Fruit fly (Drosophila melanogaster) whole organism, embryonic: ENCODE measurements around the gene mib1.

Experiments
- CG10147 ChIP-seq: fragments of 200-800 bp; sonication (Bioruptor generic); optimal IDR thresholded peaks from 2 replicates; lab custom pipeline; 2019; ENCODE audit warnings: missing biosample characterization, mild to moderate bottlenecking, missing genetic modification characterization, moderate library complexity
- CG11398 ChIP-seq: fragments of 200-800 bp; sonication (Bioruptor generic); optimal IDR thresholded peaks from 2 replicates; lab custom pipeline; 2016; ENCODE audit warnings: missing biosample characterization, missing genetic modification characterization
- CG11504 ChIP-seq: fragments of 200-800 bp; sonication (Bioruptor generic); optimal IDR thresholded peaks from 3 replicates; lab custom pipeline; 2019; ENCODE audit warnings: missing biosample characterization, mild to moderate bottlenecking, missing genetic modification characterization, moderate library complexity
- CG11560 ChIP-seq: fragments of 200-800 bp; sonication (Bioruptor generic); IDR thresholded peaks from 3 replicates; pipeline ENCODE4 v1.3.6; 2022; ENCODE audit warnings: missing biosample characterization, missing genetic modification characterization
- CG14710 ChIP-seq: fragments of 200-800 bp; sonication (Bioruptor generic); optimal IDR thresholded peaks from 3 replicates; lab custom pipeline; 2019; ENCODE audit warnings: missing biosample characterization, mild to moderate bottlenecking, missing genetic modification characterization, moderate library complexity
- CG14860 ChIP-seq: fragments of 200-800 bp; sonication (Bioruptor generic); IDR thresholded peaks from 3 replicates; pipeline ENCODE4 v1.3.6; 2022; ENCODE audit warnings: missing biosample characterization, missing genetic modification characterization; ENCODE audit not compliant: partially characterized antibody
- CG15073 ChIP-seq: fragments of 200-800 bp; sonication (Bioruptor generic); optimal IDR thresholded peaks from 2 replicates; lab custom pipeline; 2016; ENCODE audit warnings: missing biosample characterization, missing genetic modification characterization
- CG16779 ChIP-seq: fragments of 200-800 bp; sonication (Bioruptor generic); IDR thresholded peaks from 2 replicates; pipeline ENCODE4 v1.3.6; 2022; ENCODE audit warnings: missing biosample characterization, missing genetic modification characterization
- CG18262 ChIP-seq: fragments of 200-800 bp; optimal IDR thresholded peaks from 3 replicates; lab custom pipeline; 2019; ENCODE audit warnings: missing biosample characterization, mild to moderate bottlenecking, missing genetic modification characterization, moderate library complexity
- CG2129 ChIP-seq: fragments of 200-800 bp; sonication (Bioruptor generic); IDR thresholded peaks from 2 replicates; pipeline ENCODE4 v1.3.6; 2022; ENCODE audit warnings: missing biosample characterization, missing genetic modification characterization; ENCODE audit not compliant: partially characterized antibody
- CG30020 ChIP-seq: fragments of 200-800 bp; optimal IDR thresholded peaks from 2 replicates; lab custom pipeline; 2019; ENCODE audit warnings: missing biosample characterization, mild to moderate bottlenecking, missing genetic modification characterization, moderate library complexity
- CG3838 ChIP-seq: fragments of 200-800 bp; sonication (Bioruptor generic); optimal IDR thresholded peaks from 3 replicates; lab custom pipeline; 2016; ENCODE audit warnings: missing biosample characterization, missing genetic modification characterization
- CG3995 ChIP-seq: fragments of 200-800 bp; sonication (Bioruptor generic); optimal IDR thresholded peaks from 3 replicates; lab custom pipeline; 2016; ENCODE audit warnings: missing biosample characterization, missing genetic modification characterization
- CG4282 ChIP-seq: fragments of 200-800 bp; sonication (Bioruptor generic); optimal IDR thresholded peaks from 2 replicates; lab custom pipeline; 2016; ENCODE audit warnings: missing biosample characterization, missing genetic modification characterization
- CG6272 ChIP-seq: fragments of 200-800 bp; sonication (Bioruptor generic); IDR thresholded peaks from 2 replicates; pipeline ENCODE4 v1.3.6; 2022; ENCODE audit warnings: missing biosample characterization, missing genetic modification characterization
- CG7839 ChIP-seq: fragments of 200-800 bp; sonication (Bioruptor generic); optimal IDR thresholded peaks from 3 replicates; lab custom pipeline; 2018; ENCODE audit warnings: missing biosample characterization, mild to moderate bottlenecking, missing genetic modification characterization, moderate library complexity
- CG7928 ChIP-seq: fragments of 200-800 bp; sonication (Bioruptor generic); optimal IDR thresholded peaks from 2 replicates; lab custom pipeline; 2017; ENCODE audit warnings: missing biosample characterization, mild to moderate bottlenecking, missing genetic modification characterization
- CG7987 ChIP-seq: fragments of 200-800 bp; sonication (Bioruptor generic); optimal IDR thresholded peaks from 2 replicates; lab custom pipeline; 2018; ENCODE audit warnings: missing biosample characterization, mild to moderate bottlenecking, missing genetic modification characterization, moderate library complexity
- CG8388 ChIP-seq: fragments of 200-800 bp; sonication (Bioruptor generic); optimal IDR thresholded peaks from 2 replicates; lab custom pipeline; 2019; ENCODE audit warnings: missing biosample characterization, mild to moderate bottlenecking, missing genetic modification characterization, moderate library complexity
- CG9797 ChIP-seq: fragments of 200-800 bp; sonication (Bioruptor generic); optimal IDR thresholded peaks from 3 replicates; lab custom pipeline; 2018; ENCODE audit warnings: missing biosample characterization, mild to moderate bottlenecking, missing genetic modification characterization
- E2f1 ChIP-seq: fragments of 200-800 bp; sonication (Bioruptor generic); IDR thresholded peaks from 2 replicates; pipeline ENCODE4 v1.3.6; 2022; ENCODE audit warnings: missing biosample characterization, missing genetic modification characterization
- Ets65A ChIP-seq: fragments of 200-800 bp; sonication (Bioruptor generic); peaks from one replicate; lab custom pipeline; 2016; ENCODE audit warnings: missing biosample characterization, missing genetic modification characterization
- HLH4C ChIP-seq: fragments of 200-800 bp; sonication (Bioruptor generic); IDR thresholded peaks from 3 replicates; pipeline ENCODE4 v1.3.6; 2022; ENCODE audit warnings: missing biosample characterization, missing genetic modification characterization; ENCODE audit not compliant: partially characterized antibody
- Hr51 ChIP-seq, 2 experiments: fragments of 200-800 bp; sonication (Bioruptor generic); optimal IDR thresholded peaks; 2 replicates in 1 of 2; 3 replicates in 1 of 2; lab custom pipeline; 2016 to 2018; ENCODE audit warnings: missing biosample characterization in 2 of 2, missing genetic modification characterization in 2 of 2, mild to moderate bottlenecking in 1 of 2, moderate library complexity in 1 of 2
- Mad ChIP-seq: fragments of 200-800 bp; sonication (Bioruptor generic); optimal IDR thresholded peaks from 2 replicates; lab custom pipeline; 2016; ENCODE audit warnings: missing biosample characterization, missing genetic modification characterization
- Med ChIP-seq: fragments of 200-800 bp; sonication (Bioruptor generic); peaks from one replicate; lab custom pipeline; 2016; ENCODE audit warnings: missing biosample characterization, missing genetic modification characterization, mild to moderate bottlenecking, inconsistent platforms, moderate library complexity
- Mes4 ChIP-seq: fragments of 200-800 bp; sonication (Bioruptor generic); optimal IDR thresholded peaks from 2 replicates; lab custom pipeline; 2016; ENCODE audit warnings: missing biosample characterization, missing genetic modification characterization
- Nf-YB ChIP-seq: fragments of 200-800 bp; sonication (Bioruptor generic); optimal IDR thresholded peaks from 3 replicates; lab custom pipeline; 2019; ENCODE audit warnings: missing biosample characterization, mild to moderate bottlenecking, missing genetic modification characterization, moderate library complexity
- Optix ChIP-seq: fragments of 200-800 bp; sonication (Bioruptor generic); IDR thresholded peaks from 3 replicates; pipeline ENCODE4 v1.3.6; 2022; ENCODE audit warnings: missing biosample characterization, missing genetic modification characterization
- Stat92E ChIP-seq, 3 experiments: fragments of >200 bp in 2 of 3; fragments of 200-800 bp in 1 of 3; sonication (Bioruptor generic) in 1 of 3; optimal IDR thresholded peaks; 2 replicates each; lab custom pipeline; 2017 to 2019; ENCODE audit warnings: missing biosample characterization in 3 of 3, missing genetic modification characterization in 3 of 3, mild to moderate bottlenecking in 1 of 3, moderate library complexity in 1 of 3
- Xrp1 ChIP-seq: fragments of 200-800 bp; sonication (Bioruptor generic); IDR thresholded peaks from 2 replicates; pipeline ENCODE4 v1.3.6; 2022; ENCODE audit warnings: missing biosample characterization, missing genetic modification characterization
- crp ChIP-seq, 2 experiments: fragments of 200-800 bp; sonication (Bioruptor generic); optimal IDR thresholded peaks; 2 replicates in 1 of 2; 3 replicates in 1 of 2; lab custom pipeline; 2017; ENCODE audit warnings: missing biosample characterization in 2 of 2, missing genetic modification characterization in 2 of 2, mild to moderate bottlenecking in 1 of 2, moderate library complexity in 1 of 2
- dm ChIP-seq: fragments of 200-800 bp; sonication (Bioruptor generic); optimal IDR thresholded peaks from 3 replicates; lab custom pipeline; 2016; ENCODE audit warnings: missing biosample characterization, missing genetic modification characterization
- ham ChIP-seq: fragments of 200-800 bp; sonication (Bioruptor generic); IDR thresholded peaks from 2 replicates; pipeline ENCODE4 v1.3.6; 2022; ENCODE audit warnings: missing biosample characterization, missing genetic modification characterization
- hkb ChIP-seq, 2 experiments: fragments of 200-800 bp in 1 of 2; fragments of >200 bp in 1 of 2; sonication (Bioruptor generic) in 1 of 2; IDR thresholded peaks in 1 of 2; optimal IDR thresholded peaks in 1 of 2; 2 replicates each; pipeline versions ENCODE4 v1.3.6 to Lab custom; 2017 to 2022; ENCODE audit warnings: missing biosample characterization in 1 of 2, missing genetic modification characterization in 1 of 2
- jumu ChIP-seq: fragments of 200-800 bp; sonication (Bioruptor generic); optimal IDR thresholded peaks from 3 replicates; lab custom pipeline; 2016; ENCODE audit warnings: missing biosample characterization, missing genetic modification characterization
- lbe ChIP-seq: fragments of 200-800 bp; sonication (Bioruptor generic); optimal IDR thresholded peaks from 2 replicates; lab custom pipeline; 2016; ENCODE audit warnings: missing biosample characterization, mild to moderate bottlenecking, missing genetic modification characterization
- lola ChIP-seq, 3 experiments: fragments of >200 bp in 2 of 3; fragments of 200-800 bp in 1 of 3; sonication (Bioruptor generic) in 1 of 3; optimal IDR thresholded peaks; 2 replicates each; lab custom pipeline; 2017 to 2019; ENCODE audit warnings: missing biosample characterization in 3 of 3, missing genetic modification characterization in 3 of 3, mild to moderate bottlenecking in 1 of 3, moderate library complexity in 1 of 3
- nom ChIP-seq: fragments of 200-800 bp; sonication (Bioruptor generic); optimal IDR thresholded peaks from 2 replicates; lab custom pipeline; 2017; ENCODE audit warnings: missing biosample characterization, missing genetic modification characterization, mild to moderate bottlenecking, moderate library complexity, missing genetic modification reagents
- onecut ChIP-seq: fragments of 200-800 bp; sonication (Bioruptor generic); IDR thresholded peaks from 2 replicates; pipeline ENCODE4 v1.3.6; 2022; ENCODE audit warnings: missing biosample characterization, missing genetic modification characterization
- pb ChIP-seq: fragments of 200-800 bp; sonication (Bioruptor generic); optimal IDR thresholded peaks from 3 replicates; lab custom pipeline; 2016; ENCODE audit warnings: missing biosample characterization, missing genetic modification characterization
- sc ChIP-seq, 3 experiments: fragments of >200 bp in 2 of 3; fragments of 200-800 bp in 1 of 3; sonication (Bioruptor generic) in 1 of 3; optimal IDR thresholded peaks; 2 replicates in 2 of 3; 3 replicates in 1 of 3; lab custom pipeline; 2017; ENCODE audit warnings: mild to moderate bottlenecking in 1 of 3, missing biosample characterization in 1 of 3, missing genetic modification characterization in 1 of 3, missing genetic modification reagents in 1 of 3
- schlank ChIP-seq: fragments of 200-800 bp; sonication (Bioruptor generic); optimal IDR thresholded peaks from 2 replicates; lab custom pipeline; 2018; ENCODE audit warnings: missing biosample characterization, mild to moderate bottlenecking, missing genetic modification characterization
- sd ChIP-seq: fragments of 200-800 bp; sonication (Bioruptor generic); optimal IDR thresholded peaks from 3 replicates; lab custom pipeline; 2018; ENCODE audit warnings: missing biosample characterization, mild to moderate bottlenecking, missing genetic modification characterization, moderate library complexity
- sob ChIP-seq: fragments of 200-800 bp; sonication (Bioruptor generic); IDR thresholded peaks from 2 replicates; pipeline ENCODE4 v1.3.6; 2022; ENCODE audit warnings: missing biosample characterization, missing genetic modification characterization
- tin ChIP-seq: fragments of 200-800 bp; sonication (Bioruptor generic); optimal IDR thresholded peaks from 3 replicates; lab custom pipeline; 2016; ENCODE audit warnings: missing biosample characterization, missing genetic modification characterization
- usp ChIP-seq: fragments of >200 bp; optimal IDR thresholded peaks from 2 replicates; lab custom pipeline; 2017; ENCODE audit warnings: missing biosample characterization, missing genetic modification characterization

The mib1 gene

dm6 chr3L:16015765-16016760 lies 4.5 kb upstream of the mib1 start (continued):
- TF ChIP-seq CG16779 (GFP tag; lab: Robert Waterston, UW) (no peak), Mad (GFP tag; lab: Kevin White, UChicago) (no peak), Ets65A (GFP tag; lab: Kevin White, UChicago) (no peak), CG8388 (GFP tag; lab: Kevin White, UChicago) (peak; percentile 37), CG3995 (no peak), CG7928 (GFP tag; lab: Kevin White, UChicago) (no peak), tin (GFP tag; lab: Kevin White, UChicago) (no peak), sd (tag; lab: Kevin White, UChicago) (no peak), hkb (optimal IDR thresholded peaks at IDR 0.05; lab: Kevin White, UChicago) (no peak), hkb (GFP tag; IDR thresholded peaks at IDR 0.05; lab: Robert Waterston, UW) (no peak), CG30020 (tag; lab: Kevin White, UChicago) (no peak), CG15073 (no peak), dm (no peak), CG2129 (GFP tag; lab: Robert Waterston, UW) (no peak), CG9797 (GFP tag; lab: Kevin White, UChicago) (no peak), CG14710 (tag; lab: Kevin White, UChicago) (peak; percentile 77), schlank (no peak), Nf-YB (GFP tag; lab: Kevin White, UChicago) (no peak), CG11504 (tag; lab: Kevin White, UChicago) (peak; percentile 23), CG11560 (tag; lab: Robert Waterston, UW) (no peak), CG7839 (tag; lab: Kevin White, UChicago) (peak; percentile 30), Hr51 (GFP tag; optimal IDR thresholded peaks at IDR 0.05; lab: Kevin White, UChicago) (no peak), Optix (no peak), CG3838 (GFP tag; lab: Kevin White, UChicago) (no peak), CG4282 (no peak), Mes4 (GFP tag; lab: Kevin White, UChicago) (no peak), CG11398 (GFP tag; lab: Kevin White, UChicago) (no peak), ham (GFP tag; lab: Robert Waterston, UW) (no peak), HLH4C (no peak), onecut (no peak), pb (no peak), CG10147 (GFP tag; lab: Kevin White, UChicago) (no peak), crp (GFP tag; optimal IDR thresholded peaks at IDR 0.05; lab: Kevin White, UChicago) (no peak), sc (optimal IDR thresholded peaks at IDR 0.05; lab: Kevin White, UChicago) (no peak), sc (GFP tag; optimal IDR thresholded peaks at IDR 0.05; lab: Kevin White, UChicago) (no peak), lola (GFP tag; optimal IDR thresholded peaks at IDR 0.05; lab: Kevin White, UChicago) (peak in 1 of 3 experiments; percentile 69), sob (GFP tag; lab: Robert Waterston, UW) (no peak), E2f1 (GFP tag; lab: Robert Waterston, UW) (no peak), CG14860 (GFP tag; lab: Robert Waterston, UW) (no peak), CG6272 (GFP tag; lab: Robert Waterston, UW) (no peak), Stat92E (GFP tag; optimal IDR thresholded peaks at IDR 0.05; lab: Kevin White, UChicago) (peak in 1 of 3 experiments; percentile 9), Med (GFP tag; lab: Kevin White, UChicago) (peak; percentile 8), CG18262 (tag; lab: Kevin White, UChicago) (peak; percentile 87), usp (GFP tag; lab: Kevin White, UChicago) (no peak), Xrp1 (no peak; the same call in none of the 2 replicates), CG7987 (no peak), lbe (GFP tag; lab: Kevin White, UChicago) (peak; percentile 5), nom (GFP tag; lab: Kevin White, UChicago) (peak; percentile 31), jumu (GFP tag; lab: Kevin White, UChicago) (no peak)
